Fruit fly (Drosophila melanogaster): ENCODE data around the gene CG7296.
A peak's percentile ranks its signal among the peaks of the same experiment; 100 is the strongest.

Gene CG7296

DNA sequence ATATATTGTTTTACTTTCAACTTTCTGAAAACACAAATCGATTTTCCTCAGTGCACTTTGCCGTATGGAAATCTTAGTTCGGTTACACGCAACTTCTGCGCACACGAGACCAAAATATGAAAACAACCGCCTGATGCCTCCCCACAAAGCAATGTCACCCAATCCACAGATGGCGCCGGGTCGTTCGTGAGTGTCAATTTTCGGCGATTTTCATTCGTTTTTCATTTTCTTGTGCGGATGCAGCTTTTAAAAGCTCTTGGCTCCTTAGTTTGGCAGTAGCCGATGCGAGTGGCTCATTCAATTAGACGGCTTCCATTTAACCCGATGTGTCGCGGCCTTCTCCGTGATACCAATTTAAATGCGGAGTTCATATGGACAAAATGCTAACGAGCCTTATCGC is 37.0 kb upstream of the CG7296 start, which contains the start of gene CG6431:
CG6431 (plus strand) TSS at position 301 of the 400 bp plus-strand sequence.
- TF ChIP-seq ey (GFP tag; optimal IDR thresholded peaks at IDR 0.05) = no peak
- TF ChIP-seq fru (GFP tag; optimal IDR thresholded peaks at IDR 0.05) = no peak
- no peak for TF ChIP-seq tai (GFP tag; optimal IDR thresholded peaks at IDR 0.05)
- no peak for TF ChIP-seq CG32264 (GFP tag; optimal IDR thresholded peaks at IDR 0.05)
- TF ChIP-seq GATAd (GFP tag; optimal IDR thresholded peaks at IDR 0.05) = no peak
- no peak for TF ChIP-seq br (GFP tag; optimal IDR thresholded peaks at IDR 0.05)

DNA sequence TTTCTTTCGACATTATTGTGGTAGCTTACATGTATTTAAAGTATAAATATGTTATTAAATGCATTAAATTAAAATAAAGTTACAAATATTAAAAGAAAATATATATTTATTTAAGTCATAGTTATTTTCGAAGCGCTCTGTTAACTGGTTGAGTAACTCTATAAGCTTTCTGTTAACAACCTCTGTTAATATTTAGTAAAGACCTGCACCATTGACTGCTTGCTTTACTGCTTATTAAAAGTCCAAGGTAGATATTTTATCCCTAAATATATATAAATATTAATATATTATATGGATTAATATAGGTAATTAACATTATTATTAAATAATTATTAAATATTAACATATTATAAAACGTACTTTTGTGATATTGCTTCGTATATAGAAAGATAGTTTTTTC is 34.7 kb upstream of the CG7296 start:
- no peak for TF ChIP-seq Hr83 (GFP tag; optimal IDR thresholded peaks at IDR 0.05; ENCODE audit: poor library complexity, severe bottlenecking)
- TF ChIP-seq ey (GFP tag; optimal IDR thresholded peaks at IDR 0.05) = no peak
- TF ChIP-seq Myc (optimal IDR thresholded peaks at IDR 0.05) = no peak
- TF ChIP-seq CG32264 (GFP tag; optimal IDR thresholded peaks at IDR 0.05) = no peak
- TF ChIP-seq h (GFP tag; optimal IDR thresholded peaks at IDR 0.05) = no peak
- no peak for TF ChIP-seq brk (GFP tag; optimal IDR thresholded peaks at IDR 0.05)
- TF ChIP-seq Vsx2 (GFP tag; optimal IDR thresholded peaks at IDR 0.05; ENCODE audit: partially characterized antibody) = no peak
- TF ChIP-seq Dif (GFP tag; optimal IDR thresholded peaks at IDR 0.05; ENCODE audit: partially characterized antibody) = no peak
- TF ChIP-seq N (GFP tag; optimal IDR thresholded peaks at IDR 0.05) = no peak
- TF ChIP-seq Abd-B (GFP tag; optimal IDR thresholded peaks at IDR 0.05) = no peak
- TF ChIP-seq Hnf4 (GFP tag; optimal IDR thresholded peaks at IDR 0.05) = no peak
- TF ChIP-seq CG9705 (GFP tag; optimal IDR thresholded peaks at IDR 0.05) = no peak
- TF ChIP-seq Sp1 (GFP tag; optimal IDR thresholded peaks at IDR 0.05) = no peak
- no peak for TF ChIP-seq CrebA (GFP tag; optimal IDR thresholded peaks at IDR 0.05; ENCODE audit: borderline replicate concordance)
- no peak for TF ChIP-seq OdsH (GFP tag; optimal IDR thresholded peaks at IDR 0.05)
- no peak for TF ChIP-seq sv (GFP tag; optimal IDR thresholded peaks at IDR 0.05)
- no peak for TF ChIP-seq dsf (GFP tag; optimal IDR thresholded peaks at IDR 0.05; ENCODE audit: borderline replicate concordance)
- no peak for TF ChIP-seq lola (GFP tag; optimal IDR thresholded peaks at IDR 0.05)
- TF ChIP-seq GATAd (GFP tag; optimal IDR thresholded peaks at IDR 0.05) = no peak
- no peak for TF ChIP-seq Mio (GFP tag; optimal IDR thresholded peaks at IDR 0.05)

DNA sequence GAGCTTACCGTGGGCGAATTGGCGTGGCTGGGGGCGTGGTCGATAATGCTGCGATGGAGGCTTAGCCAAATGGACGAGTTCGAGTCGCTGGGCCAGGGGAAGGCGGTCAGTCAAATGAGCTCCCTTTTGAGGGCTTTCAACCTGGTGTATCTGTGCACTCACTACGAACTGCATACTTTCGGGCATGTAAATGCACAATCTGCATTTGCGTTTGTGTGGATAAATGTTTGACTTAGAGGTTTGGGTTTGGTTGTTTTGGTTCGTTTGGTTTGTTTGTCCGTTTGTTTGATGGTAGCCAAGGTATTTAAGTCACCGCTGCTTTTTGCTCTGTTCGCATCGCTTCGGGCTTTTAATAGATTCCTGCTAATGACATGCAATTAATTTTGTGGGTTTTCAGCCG is 24.4 kb upstream of the CG7296 start:
- no peak for TF ChIP-seq brk (GFP tag; optimal IDR thresholded peaks at IDR 0.05)
- no peak for TF ChIP-seq foxo (GFP tag; optimal IDR thresholded peaks at IDR 0.05)
- TF ChIP-seq OdsH (GFP tag; optimal IDR thresholded peaks at IDR 0.05) = no peak
- no peak for TF ChIP-seq sage (GFP tag; optimal IDR thresholded peaks at IDR 0.05)
- no peak for TF ChIP-seq Dif (GFP tag; optimal IDR thresholded peaks at IDR 0.05; ENCODE audit: partially characterized antibody)
- TF ChIP-seq Hr83 (GFP tag; optimal IDR thresholded peaks at IDR 0.05; ENCODE audit: poor library complexity, severe bottlenecking) = no peak
- TF ChIP-seq sv (GFP tag; optimal IDR thresholded peaks at IDR 0.05) = no peak
- no peak for TF ChIP-seq HLH106 (tag; optimal IDR thresholded peaks at IDR 0.05)
- no peak for TF ChIP-seq dsf (GFP tag; optimal IDR thresholded peaks at IDR 0.05; ENCODE audit: borderline replicate concordance)
- TF ChIP-seq h (GFP tag; optimal IDR thresholded peaks at IDR 0.05) = no peak
- no peak for TF ChIP-seq Sp1 (GFP tag; optimal IDR thresholded peaks at IDR 0.05)
- no peak for TF ChIP-seq Rel (GFP tag; optimal IDR thresholded peaks at IDR 0.05)
- no peak for TF ChIP-seq Rel (tag; optimal IDR thresholded peaks at IDR 0.05)
- no peak for TF ChIP-seq Hnf4 (GFP tag; optimal IDR thresholded peaks at IDR 0.05)
- no peak for TF ChIP-seq usp (GFP tag; optimal IDR thresholded peaks at IDR 0.05)
- no peak for TF ChIP-seq dmrt93B (GFP tag; optimal IDR thresholded peaks at IDR 0.05)
- TF ChIP-seq Dfd (GFP tag; optimal IDR thresholded peaks at IDR 0.05) = no peak

DNA sequence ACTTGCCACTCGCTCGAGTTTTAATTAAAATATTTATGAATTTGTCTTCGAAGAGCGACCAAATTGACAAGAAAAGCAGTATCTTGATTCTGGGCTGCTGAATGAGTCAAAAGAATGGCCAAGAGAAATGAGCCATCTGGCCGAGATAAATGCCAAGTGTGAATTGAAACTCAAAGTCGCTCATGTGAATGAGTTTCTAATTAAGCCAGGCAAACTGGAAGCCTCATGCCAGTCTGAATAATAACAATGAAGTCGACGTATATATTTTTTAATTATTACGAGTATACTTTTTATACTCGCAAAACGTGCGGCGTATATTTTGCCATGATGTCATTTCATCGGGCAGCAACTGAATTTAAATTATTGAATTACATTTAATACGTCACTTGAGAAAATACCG is 22.5 kb upstream of the CG7296 start, which contains the start of gene Lip2:
Lip2 (minus strand) TSS at position 101 of the 400 bp plus-strand sequence.
- TF ChIP-seq CrebA (GFP tag; optimal IDR thresholded peaks at IDR 0.05; ENCODE audit: borderline replicate concordance) (no peak), Dif (GFP tag; optimal IDR thresholded peaks at IDR 0.05; ENCODE audit: partially characterized antibody) (no peak)

DNA sequence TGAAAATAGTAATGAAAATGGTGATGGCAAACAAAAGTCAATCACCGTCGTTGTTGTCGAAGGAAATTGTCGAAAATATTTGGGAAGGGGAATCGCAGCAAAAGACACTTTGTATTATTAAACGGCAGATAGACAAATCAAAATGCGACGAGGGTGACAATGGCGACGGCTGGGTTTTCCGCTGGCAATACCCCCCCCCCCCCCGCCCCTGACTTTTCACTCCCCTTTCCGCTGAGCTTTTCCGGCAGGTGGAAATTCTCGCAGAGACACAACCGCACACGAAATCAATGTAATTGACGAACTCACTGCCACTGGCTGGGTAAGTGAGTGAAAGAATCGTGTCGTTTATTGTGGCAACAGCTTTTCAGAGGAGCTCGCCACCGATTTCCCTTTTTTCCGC is 21.2 kb upstream of the CG7296 start:
- TF ChIP-seq Jra (GFP tag; optimal IDR thresholded peaks at IDR 0.05) (no peak), Dfd (GFP tag; optimal IDR thresholded peaks at IDR 0.05) (peak; percentile 83)
